Worm (Caenorhabditis elegans) whole organism, young adult: ENCODE results near the gene B0303.7.

Experiments used
- K11D2.4 ChIP-seq: fragments of 200-800 bp; sonication (Bioruptor generic); IDR thresholded peaks from 2 replicates; pipeline ENCODE4 v1.3.6; 2022; ENCODE audit warnings: missing genetic modification reagents, missing genetic modification characterization, missing compliant biosample characterization
- snpc-4 ChIP-seq, 5 experiments: fragments of 150-350 bp in 1 of 5; sonication (generic microtip) in 4 of 5; optimal IDR thresholded peaks; 2 replicates each; lab custom pipeline; 2014 to 2018; ENCODE audit warnings: missing genetic modification characterization in 5 of 5, missing biosample characterization in 3 of 5, antibody characterized with exemption in 2 of 5, mild to moderate bottlenecking in 2 of 5, missing compliant biosample characterization in 2 of 5, missing genotype in 2 of 5, moderate library complexity in 2 of 5, missing genetic modification reagents in 1 of 5
- ztf-3 ChIP-seq: fragments of 200-800 bp; sonication (Bioruptor generic); optimal IDR thresholded peaks from 2 replicates; lab custom pipeline; 2018; ENCODE audit warnings: mild to moderate bottlenecking, missing genetic modification characterization, missing compliant biosample characterization

ce11 chrIII:8652922-8653321 is 40.5 kb upstream of the B0303.7 start:
- TF ChIP-seq snpc-4 (GFP tag; optimal IDR thresholded peaks at IDR 0.05; lab: Kevin White, UChicago) = no peak
- no peak for TF ChIP-seq snpc-4 (tag; optimal IDR thresholded peaks at IDR 0.05; lab: Kevin White, UChicago)
- no peak for TF ChIP-seq ztf-3 (GFP tag; lab: Kevin White, UChicago)
- peak; percentile 52; the same call in 1 of the 2 replicates for TF ChIP-seq K11D2.4 (GFP tag; lab: Robert Waterston, UW)
